Fruit fly (Drosophila melanogaster) whole organism, embryonic: Measurements from ENCODE around the gene SelG.
A peak's percentile ranks its signal among the peaks of the same experiment; 100 is the strongest.

Experiments
- Aef1 ChIP-seq: fragments of 200-800 bp; sonication (Bioruptor generic); IDR thresholded peaks from 3 replicates; pipeline ENCODE4 v1.3.6; 2022; ENCODE audit warnings: missing biosample characterization, missing genetic modification characterization
- Awh ChIP-seq: fragments of 200-800 bp; sonication (Bioruptor generic); IDR thresholded peaks from 2 replicates; pipeline ENCODE4, ENCODE4 v1.3.6; 2022; ENCODE audit warnings: missing biosample characterization, missing genetic modification characterization
- B-H1 ChIP-seq: fragments of 200-800 bp; sonication (Bioruptor generic); IDR thresholded peaks from 3 replicates; pipeline ENCODE4 v1.3.6; 2022; ENCODE audit warnings: missing biosample characterization, missing genetic modification characterization
- B-H2 ChIP-seq: fragments of 200-800 bp; sonication (Bioruptor generic); optimal IDR thresholded peaks from 2 replicates; lab custom pipeline; 2018; ENCODE audit warnings: missing biosample characterization, mild to moderate bottlenecking, missing genetic modification characterization
- C15 ChIP-seq: fragments of 200-800 bp; sonication (Bioruptor generic); IDR thresholded peaks from 3 replicates; pipeline ENCODE4 v1.3.6; 2022; ENCODE audit warnings: missing biosample characterization, missing genetic modification characterization
- CG10267 ChIP-seq: fragments of 200-800 bp; sonication (Bioruptor generic); optimal IDR thresholded peaks from 2 replicates; lab custom pipeline; 2018; ENCODE audit warnings: missing biosample characterization, mild to moderate bottlenecking, missing genetic modification characterization, moderate library complexity
- CG10274 ChIP-seq: fragments of 200-800 bp; sonication (Bioruptor generic); optimal IDR thresholded peaks from 3 replicates; lab custom pipeline; 2017; ENCODE audit warnings: missing biosample characterization, mild to moderate bottlenecking, missing genetic modification characterization
- CG11456 ChIP-seq: fragments of 200-800 bp; sonication (Bioruptor generic); IDR thresholded peaks from 3 replicates; pipeline ENCODE4 v1.3.6; 2022; ENCODE audit warnings: missing biosample characterization, missing genetic modification characterization
- CG11695 ChIP-seq: fragments of 200-800 bp; sonication (Bioruptor generic); IDR thresholded peaks from 3 replicates; pipeline ENCODE4 v1.3.6; 2022; ENCODE audit warnings: missing biosample characterization, missing genetic modification characterization
- CG12155 ChIP-seq: fragments of 200-800 bp; sonication (Bioruptor generic); optimal IDR thresholded peaks from 3 replicates; lab custom pipeline; 2016; ENCODE audit warnings: missing biosample characterization, missing genetic modification characterization
- CG12299 ChIP-seq: fragments of 200-800 bp; sonication (Bioruptor generic); optimal IDR thresholded peaks from 2 replicates; lab custom pipeline; 2018; ENCODE audit warnings: missing biosample characterization, mild to moderate bottlenecking, missing genetic modification characterization
- CG12391 ChIP-seq: fragments of 200-800 bp; sonication (Bioruptor generic); optimal IDR thresholded peaks from 3 replicates; lab custom pipeline; 2018; ENCODE audit warnings: missing biosample characterization, mild to moderate bottlenecking, missing genetic modification characterization, moderate library complexity
- CG13624 ChIP-seq: fragments of 200-800 bp; sonication (Bioruptor generic); optimal IDR thresholded peaks from 2 replicates; lab custom pipeline; 2016; ENCODE audit warnings: missing biosample characterization, missing genetic modification characterization
- CG1602 ChIP-seq: fragments of 200-800 bp; sonication (Bioruptor generic); optimal IDR thresholded peaks from 3 replicates; lab custom pipeline; 2016; ENCODE audit warnings: missing biosample characterization, missing genetic modification characterization
- CG1647 ChIP-seq: fragments of 200-800 bp; sonication (Bioruptor generic); optimal IDR thresholded peaks from 3 replicates; lab custom pipeline; 2016; ENCODE audit warnings: missing biosample characterization, missing genetic modification characterization
- CG16779 ChIP-seq: fragments of 200-800 bp; sonication (Bioruptor generic); IDR thresholded peaks from 2 replicates; pipeline ENCODE4 v1.3.6; 2022; ENCODE audit warnings: missing biosample characterization, missing genetic modification characterization
- CG18011 ChIP-seq: fragments of 200-800 bp; sonication (Bioruptor generic); optimal IDR thresholded peaks from 2 replicates; lab custom pipeline; 2017; ENCODE audit warnings: missing biosample characterization, missing genetic modification characterization, mild to moderate bottlenecking, moderate library complexity, missing genotype
- CG2116 ChIP-seq: fragments of 200-800 bp; sonication (Bioruptor generic); optimal IDR thresholded peaks from 3 replicates; lab custom pipeline; 2018; ENCODE audit warnings: missing biosample characterization, mild to moderate bottlenecking, missing genetic modification characterization
- CG3163 ChIP-seq: fragments of 200-800 bp; sonication (Bioruptor generic); optimal IDR thresholded peaks from 3 replicates; lab custom pipeline; 2016; ENCODE audit warnings: missing biosample characterization, missing genetic modification characterization
- CG32532 ChIP-seq: fragments of 200-800 bp; sonication (Bioruptor generic); IDR thresholded peaks from 2 replicates; pipeline ENCODE4 v1.3.6; 2022; ENCODE audit warnings: missing biosample characterization, missing genetic modification characterization
- CG3407 ChIP-seq: fragments of 200-800 bp; sonication (Bioruptor generic); optimal IDR thresholded peaks from 2 replicates; lab custom pipeline; 2018; ENCODE audit warnings: missing biosample characterization, mild to moderate bottlenecking, missing genetic modification characterization
- CG42726 ChIP-seq: fragments of 200-800 bp; sonication (Bioruptor generic); IDR thresholded peaks from 2 replicates; pipeline ENCODE4 v1.3.6; 2022; ENCODE audit warnings: missing biosample characterization, missing genetic modification characterization; ENCODE audit not compliant: partially characterized antibody
- CG6689 ChIP-seq: fragments of 200-800 bp; sonication (Bioruptor generic); IDR thresholded peaks from 2 replicates; pipeline ENCODE4 v1.3.6; 2022; ENCODE audit warnings: missing biosample characterization, missing genetic modification characterization
- CG8478 ChIP-seq: fragments of >200 bp; optimal IDR thresholded peaks from 2 replicates; lab custom pipeline; 2018
- CG9797 ChIP-seq: fragments of 200-800 bp; sonication (Bioruptor generic); optimal IDR thresholded peaks from 3 replicates; lab custom pipeline; 2018; ENCODE audit warnings: missing biosample characterization, mild to moderate bottlenecking, missing genetic modification characterization
- CG9932 ChIP-seq: fragments of 200-800 bp; sonication (Bioruptor generic); IDR thresholded peaks from 2 replicates; pipeline ENCODE4 v1.3.6; 2022; ENCODE audit warnings: missing biosample characterization, missing genetic modification characterization
- CrebB ChIP-seq: fragments of 200-800 bp; sonication (Bioruptor generic); optimal IDR thresholded peaks from 3 replicates; lab custom pipeline; 2018; ENCODE audit warnings: missing biosample characterization, mild to moderate bottlenecking, missing genetic modification characterization
- Doc3 ChIP-seq: fragments of 200-800 bp; sonication (Bioruptor generic); IDR thresholded peaks from 3 replicates; pipeline ENCODE4 v1.3.6; 2022; ENCODE audit warnings: missing biosample characterization, missing genetic modification characterization; ENCODE audit not compliant: partially characterized antibody
- E2f2 ChIP-seq: fragments of 200-800 bp; sonication (Bioruptor generic); IDR thresholded peaks from 2 replicates; pipeline ENCODE4 v1.3.6; 2022; ENCODE audit warnings: missing biosample characterization, missing genetic modification characterization
- ERR ChIP-seq: fragments of 200-800 bp; sonication (Bioruptor generic); optimal IDR thresholded peaks from 2 replicates; lab custom pipeline; 2016; ENCODE audit warnings: missing biosample characterization, missing genetic modification characterization
- Hr3 ChIP-seq: fragments of 200-800 bp; sonication (Bioruptor generic); optimal IDR thresholded peaks from 3 replicates; lab custom pipeline; 2016; ENCODE audit warnings: missing biosample characterization, missing genetic modification characterization
- NFAT ChIP-seq: fragments of 200-800 bp; sonication (Bioruptor generic); IDR thresholded peaks from 2 replicates; pipeline ENCODE4 v1.3.6; 2022; ENCODE audit warnings: missing biosample characterization, missing genetic modification characterization
- Rfx ChIP-seq: fragments of 200-800 bp; sonication (Bioruptor generic); IDR thresholded peaks from 2 replicates; pipeline ENCODE4 v1.3.6; 2022; ENCODE audit warnings: missing biosample characterization, missing genetic modification characterization
- Xbp1 ChIP-seq: fragments of 200-800 bp; sonication (Bioruptor generic); optimal IDR thresholded peaks from 3 replicates; lab custom pipeline; 2016; ENCODE audit warnings: missing biosample characterization, mild to moderate bottlenecking, missing genetic modification characterization
- amos ChIP-seq: fragments of 200-800 bp; sonication (Bioruptor generic); IDR thresholded peaks from 2 replicates; pipeline ENCODE4 v1.3.6; 2022; ENCODE audit warnings: missing biosample characterization, missing genetic modification characterization; ENCODE audit not compliant: partially characterized antibody
- bsh ChIP-seq, 2 experiments: fragments of 200-800 bp; sonication (Bioruptor generic); optimal IDR thresholded peaks; 2 replicates each; lab custom pipeline; 2017 to 2018; ENCODE audit warnings: mild to moderate bottlenecking in 2 of 2, missing biosample characterization in 2 of 2, missing genetic modification characterization in 2 of 2, moderate library complexity in 1 of 2
- croc ChIP-seq: fragments of 200-800 bp; sonication (Bioruptor generic); conservative IDR thresholded peaks from 3 replicates; pipeline ENCODE4 v1.3.6; 2022; ENCODE audit warnings: missing biosample characterization, missing genetic modification characterization
- crp ChIP-seq, 2 experiments: fragments of 200-800 bp; sonication (Bioruptor generic); optimal IDR thresholded peaks; 2 replicates in 1 of 2; 3 replicates in 1 of 2; lab custom pipeline; 2017; ENCODE audit warnings: missing biosample characterization in 2 of 2, missing genetic modification characterization in 2 of 2, mild to moderate bottlenecking in 1 of 2, moderate library complexity in 1 of 2
- eyg ChIP-seq: fragments of 200-800 bp; sonication (Bioruptor generic); optimal IDR thresholded peaks from 3 replicates; lab custom pipeline; 2016; ENCODE audit warnings: missing biosample characterization, missing genetic modification characterization
- hb ChIP-seq: fragments of 200-800 bp; sonication (Bioruptor generic); IDR thresholded peaks from 3 replicates; pipeline ENCODE4 v1.3.6; 2022; ENCODE audit warnings: missing biosample characterization, missing genetic modification characterization; ENCODE audit not compliant: partially characterized antibody
- hth ChIP-seq: fragments of >200 bp; optimal IDR thresholded peaks from 2 replicates; lab custom pipeline; 2017; ENCODE audit warnings: inconsistent platforms
- ind ChIP-seq: fragments of 200-800 bp; sonication (Bioruptor generic); optimal IDR thresholded peaks from 3 replicates; lab custom pipeline; 2016; ENCODE audit warnings: missing biosample characterization, missing genetic modification characterization
- lab ChIP-seq: fragments of 200-800 bp; sonication (Bioruptor generic); optimal IDR thresholded peaks from 3 replicates; lab custom pipeline; 2017; ENCODE audit warnings: missing biosample characterization, missing genetic modification characterization, mild to moderate bottlenecking, moderate library complexity, missing genetic modification reagents
- luna ChIP-seq: fragments of 200-800 bp; sonication (Bioruptor generic); optimal IDR thresholded peaks from 2 replicates; lab custom pipeline; 2016; ENCODE audit warnings: missing biosample characterization, missing genetic modification characterization
- mirr ChIP-seq: fragments of 200-800 bp; sonication (Bioruptor generic); optimal IDR thresholded peaks from 3 replicates; lab custom pipeline; 2018; ENCODE audit warnings: missing biosample characterization, mild to moderate bottlenecking, missing genetic modification characterization
- nom ChIP-seq: fragments of 200-800 bp; sonication (Bioruptor generic); optimal IDR thresholded peaks from 2 replicates; lab custom pipeline; 2017; ENCODE audit warnings: missing biosample characterization, missing genetic modification characterization, mild to moderate bottlenecking, moderate library complexity, missing genetic modification reagents
- otp ChIP-seq: fragments of 200-800 bp; sonication (Bioruptor generic); IDR thresholded peaks from 3 replicates; pipeline ENCODE4, ENCODE4 v1.3.6; 2022; ENCODE audit warnings: missing biosample characterization, missing genetic modification characterization
- sens ChIP-seq: fragments of 200-800 bp; sonication (Bioruptor generic); peaks from one replicate; lab custom pipeline; 2016; ENCODE audit warnings: missing biosample characterization, missing genetic modification characterization
- sim ChIP-seq: fragments of 200-800 bp; sonication (Bioruptor generic); IDR thresholded peaks from 2 replicates; pipeline ENCODE4 v1.3.6; 2022; ENCODE audit warnings: missing biosample characterization, missing genetic modification characterization
- sna ChIP-seq: fragments of 200-800 bp; sonication (Bioruptor generic); IDR thresholded peaks from 2 replicates; pipeline ENCODE4 v1.3.6; 2022; ENCODE audit warnings: missing biosample characterization, missing genetic modification characterization; ENCODE audit not compliant: partially characterized antibody
- tx ChIP-seq: fragments of 200-800 bp; sonication (Bioruptor generic); optimal IDR thresholded peaks from 2 replicates; lab custom pipeline; 2016; ENCODE audit warnings: missing biosample characterization, missing genetic modification characterization

Gene SelG

dm6 chrX:11886976-11887375 lies at the start of gene SelG, which contains the start of gene CG10353 (continued):
- TF ChIP-seq Aef1 (GFP tag; lab: Robert Waterston, UW) (no peak), CG12299 (tag; lab: Kevin White, UChicago) (no peak), lab (peak; percentile 51), CG42726 (GFP tag; lab: Robert Waterston, UW) (peak; percentile 70; the same call in 1 of the 2 replicates), Xbp1 (GFP tag; lab: Kevin White, UChicago) (peak; percentile 42), otp (GFP tag; lab: Robert Waterston, UW) (no peak), B-H1 (GFP tag; lab: Robert Waterston, UW) (no peak), CG9797 (GFP tag; lab: Kevin White, UChicago) (peak; percentile 29), amos (peak; percentile 89), CG18011 (GFP tag; lab: Kevin White, UChicago) (no peak), CG10267 (tag; lab: Kevin White, UChicago) (peak; percentile 95), Rfx (GFP tag; lab: Robert Waterston, UW) (peak; percentile 59), CG11456 (GFP tag; lab: Robert Waterston, UW) (peak; percentile 54; the same call in 1 of the 3 replicates), CG6689 (GFP tag; lab: Robert Waterston, UW) (no peak), mirr (GFP tag; lab: Kevin White, UChicago) (peak; percentile 59), CG12391 (tag; lab: Kevin White, UChicago) (peak; percentile 40), CG1602 (no peak), E2f2 (GFP tag; lab: Robert Waterston, UW) (peak; percentile 46; the same call in 1 of the 2 replicates), CG12155 (GFP tag; lab: Kevin White, UChicago) (peak; percentile 33), tx (GFP tag; lab: Kevin White, UChicago) (no peak), CG3163 (GFP tag; lab: Kevin White, UChicago) (peak; percentile 27), CG2116 (GFP tag; lab: Kevin White, UChicago) (peak; percentile 63), CG3407 (GFP tag; lab: Kevin White, UChicago) (no peak), CG9932 (peak; percentile 67), crp (GFP tag; optimal IDR thresholded peaks at IDR 0.05; lab: Kevin White, UChicago) (peak; percentile 77 to 96), CG8478 (lab: Kevin White, UChicago) (no peak), Doc3 (GFP tag; lab: Robert Waterston, UW) (peak; percentile 74; the same call in 2 of the 3 replicates), nom (GFP tag; lab: Kevin White, UChicago) (no peak), sna (peak; percentile 76), CG16779 (peak; percentile 38; the same call in 1 of the 2 replicates), Hr3 (GFP tag; lab: Kevin White, UChicago) (peak; percentile 11), CG32532 (GFP tag; lab: Robert Waterston, UW) (no peak), NFAT (peak; percentile 47; the same call in 1 of the 2 replicates), ind (GFP tag; lab: Kevin White, UChicago) (peak; percentile 34), CG13624 (peak; percentile 59), eyg (GFP tag; lab: Kevin White, UChicago) (peak; percentile 38), CG10274 (GFP tag; lab: Kevin White, UChicago) (no peak), CG11695 (no peak), CrebB (tag; lab: Kevin White, UChicago) (peak; percentile 21), sim (GFP tag; lab: Robert Waterston, UW) (no peak), CG1647 (peak; percentile 38), hth (lab: Kevin White, UChicago) (no peak), croc (no peak), ERR (peak; percentile 72), luna (GFP tag; lab: Kevin White, UChicago) (no peak), Awh (GFP tag; lab: Robert Waterston, UW) (no peak), hb (GFP tag; lab: Robert Waterston, UW) (peak; percentile 75), C15 (GFP tag; lab: Robert Waterston, UW) (no peak), B-H2 (GFP tag; lab: Kevin White, UChicago) (peak; percentile 87), bsh (GFP tag; optimal IDR thresholded peaks at IDR 0.05; lab: Kevin White, UChicago) (no peak), sens (peak; percentile 85)
